Worm (Caenorhabditis elegans): ENCODE measurements around the gene F43H9.4.
A peak's percentile ranks its signal among the peaks of the same experiment; 100 is the strongest.

F43H9.4 gene

ce11 chrV:8026343-8026742 is at the start of gene F43H9.4:
TSS of gene F43H9.4 (plus strand) at chrV:8026708.
- no peak for TF ChIP-seq R02D3.7 (tag; optimal IDR thresholded peaks at IDR 0.05)
- peak; percentile 42 for TF ChIP-seq nhr-21 (tag; optimal IDR thresholded peaks at IDR 0.05)
- peak; percentile 48 for TF ChIP-seq crh-2 (tag; optimal IDR thresholded peaks at IDR 0.05)
- TF ChIP-seq mdl-1 (tag; optimal IDR thresholded peaks at IDR 0.05): peak; percentile 77 to 79
- no peak for TF ChIP-seq ztf-11 (tag; optimal IDR thresholded peaks at IDR 0.05)
- no peak for TF ChIP-seq ceh-16 (tag; optimal IDR thresholded peaks at IDR 0.05)
- TF ChIP-seq nhr-25 (tag; optimal IDR thresholded peaks at IDR 0.05): peak; percentile 82
- peak; percentile 92 for TF ChIP-seq sma-9 (GFP tag; optimal IDR thresholded peaks at IDR 0.05)
- no peak for TF ChIP-seq sma-9 (tag; optimal IDR thresholded peaks at IDR 0.05)
- TF ChIP-seq sma-3 (GFP tag; optimal IDR thresholded peaks at IDR 0.05): peak; percentile 66
- TF ChIP-seq gmeb-1 (tag; optimal IDR thresholded peaks at IDR 0.05): no peak
- peak; percentile 42 for TF ChIP-seq nhr-129 (tag; optimal IDR thresholded peaks at IDR 0.05)
- no peak for TF ChIP-seq elt-3 (tag; optimal IDR thresholded peaks at IDR 0.05)
- TF ChIP-seq nhr-11 (tag; optimal IDR thresholded peaks at IDR 0.05): no peak
- TF ChIP-seq blmp-1 (tag; optimal IDR thresholded peaks at IDR 0.05; ENCODE audit: insufficient read depth): peak; percentile 2
- peak; percentile 11 for TF ChIP-seq fos-1 (tag; optimal IDR thresholded peaks at IDR 0.05)
- no peak for TF ChIP-seq dmd-4 (tag; optimal IDR thresholded peaks at IDR 0.05)
- no peak for TF ChIP-seq zag-1 (tag; optimal IDR thresholded peaks at IDR 0.05)
- TF ChIP-seq nhr-237 (tag; optimal IDR thresholded peaks at IDR 0.05): no peak
- TF ChIP-seq snpc-4 (tag; optimal IDR thresholded peaks at IDR 0.05): no peak
- no peak for TF ChIP-seq unc-39 (tag; optimal IDR thresholded peaks at IDR 0.05)
- TF ChIP-seq unc-55 (GFP tag; optimal IDR thresholded peaks at IDR 0.05): no peak
- TF ChIP-seq ZK546.5 (tag; optimal IDR thresholded peaks at IDR 0.05): no peak

- TF ChIP-seq unc-55 (GFP tag; optimal IDR thresholded peaks at IDR 0.05): peak; percentile 59
- no peak for TF ChIP-seq skn-1 (tag; optimal IDR thresholded peaks at IDR 0.05)
- TF ChIP-seq elt-3 (tag; optimal IDR thresholded peaks at IDR 0.05): no peak
- TF ChIP-seq nhr-129 (tag; optimal IDR thresholded peaks at IDR 0.05): peak; percentile 10
- no peak for TF ChIP-seq lin-11 (tag; optimal IDR thresholded peaks at IDR 0.05)
- TF ChIP-seq ama-1 (optimal IDR thresholded peaks at IDR 0.05): no peak
- no peak for TF ChIP-seq ztf-1 (GFP tag; conservative IDR thresholded peaks at IDR 0.05)
- no peak for TF ChIP-seq F13H6.1 (tag; optimal IDR thresholded peaks at IDR 0.05)
- TF ChIP-seq ZK546.5 (tag; optimal IDR thresholded peaks at IDR 0.05): no peak
- no peak for TF ChIP-seq egl-27 (tag; optimal IDR thresholded peaks at IDR 0.05)
- no peak for TF ChIP-seq mdl-1 (tag; optimal IDR thresholded peaks at IDR 0.05)
- peak; percentile 98 for TF ChIP-seq fos-1 (tag; optimal IDR thresholded peaks at IDR 0.05)
- TF ChIP-seq nhr-11 (tag; optimal IDR thresholded peaks at IDR 0.05): no peak
- no peak for TF ChIP-seq sem-4 (tag; optimal IDR thresholded peaks at IDR 0.05)
- peak; percentile 20 for TF ChIP-seq C34F6.9 (tag; optimal IDR thresholded peaks at IDR 0.05)
- TF ChIP-seq nhr-77 (tag; optimal IDR thresholded peaks at IDR 0.05): no peak
- TF ChIP-seq elt-1 (tag; optimal IDR thresholded peaks at IDR 0.05): no peak
- TF ChIP-seq blmp-1 (tag; optimal IDR thresholded peaks at IDR 0.05; ENCODE audit: insufficient read depth): no peak
- no peak for TF ChIP-seq nhr-21 (tag; optimal IDR thresholded peaks at IDR 0.05)
- peak; percentile 15 for TF ChIP-seq sma-9 (GFP tag; optimal IDR thresholded peaks at IDR 0.05)
- no peak for TF ChIP-seq sma-9 (tag; optimal IDR thresholded peaks at IDR 0.05)
- no peak for TF ChIP-seq aly-2 (tag; optimal IDR thresholded peaks at IDR 0.05)
- TF ChIP-seq crh-2 (tag; optimal IDR thresholded peaks at IDR 0.05): no peak
- no peak for TF ChIP-seq nhr-23 (tag; optimal IDR thresholded peaks at IDR 0.05)
- TF ChIP-seq ceh-82 (tag; optimal IDR thresholded peaks at IDR 0.05): no peak
These were observed 48.6 kb upstream of the F43H9.4 start, which contains the start of gene let-413 for ce11 chrV:7977701-7978461. TSS of gene let-413 (minus strand) at chrV:7977776.

- TF ChIP-seq F13H6.1 (tag; optimal IDR thresholded peaks at IDR 0.05): peak; percentile 33
- TF ChIP-seq mab-5 (tag; optimal IDR thresholded peaks at IDR 0.05): no peak
- peak; percentile 83 for TF ChIP-seq nhr-129 (tag; optimal IDR thresholded peaks at IDR 0.05)
- TF ChIP-seq nhr-25 (tag; optimal IDR thresholded peaks at IDR 0.05): peak; percentile 78
- TF ChIP-seq nhr-21 (tag; optimal IDR thresholded peaks at IDR 0.05): no peak
- peak; percentile 36 for TF ChIP-seq peb-1 (tag; optimal IDR thresholded peaks at IDR 0.05)
- TF ChIP-seq fos-1 (tag; optimal IDR thresholded peaks at IDR 0.05): peak; percentile 67
- peak; percentile 9 for TF ChIP-seq sma-3 (GFP tag; optimal IDR thresholded peaks at IDR 0.05)
- TF ChIP-seq lsy-2 (tag; optimal IDR thresholded peaks at IDR 0.05): peak; percentile 5 to 46
- TF ChIP-seq mdl-1 (tag; optimal IDR thresholded peaks at IDR 0.05): no peak
- no peak for TF ChIP-seq C34F6.9 (tag; optimal IDR thresholded peaks at IDR 0.05)
- peak; percentile 22 for TF ChIP-seq gmeb-1 (tag; optimal IDR thresholded peaks at IDR 0.05)
- TF ChIP-seq sma-9 (GFP tag; optimal IDR thresholded peaks at IDR 0.05): peak; percentile 25
- no peak for TF ChIP-seq sma-9 (tag; optimal IDR thresholded peaks at IDR 0.05)
These were observed 47.7 kb upstream of the F43H9.4 start for ce11 chrV:7978798-7979197.
